Worm (Caenorhabditis elegans): ENCODE data around the gene pqn-68.

pqn-68 gene

ce11 chrV:12952287-12952686 lies at the start of gene pqn-68:
Gene pqn-68 (plus strand): TSS chrV:12952636.
- TF ChIP-seq unc-62 (GFP tag; optimal IDR thresholded peaks at IDR 0.05) = no peak

- no peak for TF ChIP-seq unc-62 (GFP tag; optimal IDR thresholded peaks at IDR 0.05)
Observed at ce11 chrV:12904054-12904453, 48.4 kb upstream of the pqn-68 start, which contains the start of gene ttr-27. Gene ttr-27 (minus strand): TSS chrV:12904098.

ce11 chrV:12905074-12905473 lies 47.4 kb upstream of the pqn-68 start, which contains the start of gene ttr-28:
Gene ttr-28 (minus strand): TSS chrV:12905174.
- no peak for TF ChIP-seq unc-62 (GFP tag; optimal IDR thresholded peaks at IDR 0.05)

ce11 chrV:12906732-12907131 lies 45.7 kb upstream of the pqn-68 start, which contains the start of gene ttr-29:
Gene ttr-29 (minus strand): TSS chrV:12906832.
- no peak for TF ChIP-seq unc-62 (GFP tag; optimal IDR thresholded peaks at IDR 0.05)

ce11 chrV:12907436-12907835 lies 45.0 kb upstream of the pqn-68 start:
- no peak for TF ChIP-seq unc-62 (GFP tag; optimal IDR thresholded peaks at IDR 0.05)

- TF ChIP-seq unc-62 (GFP tag; optimal IDR thresholded peaks at IDR 0.05) = no peak
Observed at ce11 chrV:12908614-12909013, 43.8 kb upstream of the pqn-68 start.

ce11 chrV:12909544-12910157 lies 42.8 kb upstream of the pqn-68 start, which contains the start of gene nid-1:
Gene nid-1 (plus strand): TSS chrV:12910107.
- no peak for TF ChIP-seq unc-62 (GFP tag; optimal IDR thresholded peaks at IDR 0.05)

- no peak for TF ChIP-seq unc-62 (GFP tag; optimal IDR thresholded peaks at IDR 0.05)
Observed at ce11 chrV:12919705-12920104, 32.7 kb upstream of the pqn-68 start, which contains the start of gene lipl-1. Gene lipl-1 (plus strand): TSS chrV:12919986.

- TF ChIP-seq unc-62 (GFP tag; optimal IDR thresholded peaks at IDR 0.05) = no peak
Observed at ce11 chrV:12921680-12922079, 30.8 kb upstream of the pqn-68 start.

ce11 chrV:12922308-12922707 lies 30.1 kb upstream of the pqn-68 start, which contains the start of gene dhrs-4:
Gene dhrs-4 (plus strand): TSS chrV:12922608.
- no peak for TF ChIP-seq unc-62 (GFP tag; optimal IDR thresholded peaks at IDR 0.05)

ce11 chrV:12924128-12924527 lies 28.3 kb upstream of the pqn-68 start, which contains the start of gene pqn-67:
Gene pqn-67 (plus strand): TSS chrV:12924428.
- no peak for TF ChIP-seq unc-62 (GFP tag; optimal IDR thresholded peaks at IDR 0.05)

- TF ChIP-seq unc-62 (GFP tag; optimal IDR thresholded peaks at IDR 0.05) = no peak
Observed at ce11 chrV:12928929-12929532, 23.4 kb upstream of the pqn-68 start, which contains the start of gene T16G1.2. Gene T16G1.2 (plus strand): TSS chrV:12929482.

- no peak for TF ChIP-seq unc-62 (GFP tag; optimal IDR thresholded peaks at IDR 0.05)
Observed at ce11 chrV:12933654-12934053, 18.8 kb upstream of the pqn-68 start.

- no peak for TF ChIP-seq unc-62 (GFP tag; optimal IDR thresholded peaks at IDR 0.05)
Observed at ce11 chrV:12934976-12935375, 17.5 kb upstream of the pqn-68 start, which contains the start of gene T16G1.7. Gene T16G1.7 (minus strand): TSS chrV:12935112.

- no peak for TF ChIP-seq unc-62 (GFP tag; optimal IDR thresholded peaks at IDR 0.05)
Observed at ce11 chrV:12937098-12937497, 15.3 kb upstream of the pqn-68 start, which contains the start of gene T16G1.6. Gene T16G1.6 (minus strand): TSS chrV:12937174.

- TF ChIP-seq unc-62 (GFP tag; optimal IDR thresholded peaks at IDR 0.05) = no peak
Observed at ce11 chrV:12939434-12939833, 13.0 kb upstream of the pqn-68 start, which contains the start of gene T16G1.5. Gene T16G1.5 (minus strand): TSS chrV:12939552.

All from whole organism, dauer.